Worm (Caenorhabditis elegans) whole organism, young adult: ENCODE data around the gene Y38F1A.4.

Experiments used
- F52B5.7 ChIP-seq: sonication (generic microtip); optimal IDR thresholded peaks from 2 replicates; lab custom pipeline; 2016; ENCODE audit warnings: mild to moderate bottlenecking, missing genetic modification characterization, missing compliant biosample characterization
- F57A8.1 ChIP-seq: fragments of 200-800 bp; sonication (Bioruptor generic); optimal IDR thresholded peaks from 2 replicates; lab custom pipeline; 2018; ENCODE audit warnings: mild to moderate bottlenecking, missing genetic modification characterization, moderate library complexity, missing compliant biosample characterization
- T07F8.4 ChIP-seq: sonication (generic microtip); optimal IDR thresholded peaks from 2 replicates; lab custom pipeline; 2016; ENCODE audit warnings: mild to moderate bottlenecking, missing genetic modification characterization, moderate library complexity, missing compliant biosample characterization
- Y67H2A.10 ChIP-seq: fragments of 200-800 bp; sonication (Bioruptor generic); conservative IDR thresholded peaks from 2 replicates; pipeline ENCODE4 v1.3.6; 2022; ENCODE audit warnings: missing genetic modification reagents, missing genetic modification characterization, missing compliant biosample characterization
- akir-1 ChIP-seq: fragments of 200-800 bp; sonication (Bioruptor generic); optimal IDR thresholded peaks from 2 replicates; lab custom pipeline; 2018; ENCODE audit warnings: mild to moderate bottlenecking, missing genetic modification characterization, moderate library complexity, missing compliant biosample characterization
- aptf-2 ChIP-seq: fragments of 200-800 bp; sonication (Bioruptor generic); conservative IDR thresholded peaks from 2 replicates; pipeline ENCODE4 v1.3.6; 2022; ENCODE audit warnings: missing genetic modification reagents, missing genetic modification characterization, missing compliant biosample characterization
- attf-3 ChIP-seq: fragments of 200-800 bp; sonication (Bioruptor generic); conservative IDR thresholded peaks from 2 replicates; pipeline ENCODE4 v1.3.6; 2022; ENCODE audit warnings: missing genetic modification reagents, missing genetic modification characterization, missing compliant biosample characterization
- attf-5 ChIP-seq: fragments of 200-800 bp; sonication (Bioruptor generic); optimal IDR thresholded peaks from 2 replicates; lab custom pipeline; 2018; ENCODE audit warnings: mild to moderate bottlenecking, missing genetic modification characterization, missing compliant biosample characterization
- cebp-1 ChIP-seq, 2 experiments: fragments of 200-800 bp in 1 of 2; sonication (Bioruptor generic) in 1 of 2; sonication (generic microtip) in 1 of 2; IDR thresholded peaks in 1 of 2; optimal IDR thresholded peaks in 1 of 2; 2 replicates each; pipeline versions ENCODE4 v1.3.6 to Lab custom; 2017 to 2022; ENCODE audit warnings: missing compliant biosample characterization in 2 of 2, missing genetic modification characterization in 2 of 2, mild to moderate bottlenecking in 1 of 2, missing genetic modification reagents in 1 of 2, moderate library complexity in 1 of 2
- ceh-40 ChIP-seq: fragments of 200-800 bp; sonication (Bioruptor generic); IDR thresholded peaks from 2 replicates; pipeline ENCODE4 v1.3.6; 2022; ENCODE audit warnings: missing genetic modification characterization, missing compliant biosample characterization
- ceh-91 ChIP-seq: fragments of 200-800 bp; sonication (Bioruptor generic); IDR thresholded peaks from 2 replicates; pipeline ENCODE4 v1.3.6; 2022; ENCODE audit warnings: missing genetic modification reagents, missing genetic modification characterization, missing compliant biosample characterization
- chd-7 ChIP-seq: sonication (generic microtip); optimal IDR thresholded peaks from 2 replicates; lab custom pipeline; 2016; ENCODE audit warnings: mild to moderate bottlenecking, missing genetic modification characterization, moderate library complexity, missing compliant biosample characterization
- ets-4 ChIP-seq: fragments of 200-800 bp; sonication (Bioruptor generic); optimal IDR thresholded peaks from 2 replicates; lab custom pipeline; 2018; ENCODE audit warnings: mild to moderate bottlenecking, missing genetic modification characterization, missing compliant biosample characterization
- gei-17 ChIP-seq: fragments of 200-800 bp; sonication (Bioruptor generic); optimal IDR thresholded peaks from 2 replicates; lab custom pipeline; 2018; ENCODE audit warnings: mild to moderate bottlenecking, missing genetic modification characterization, missing compliant biosample characterization
- him-1 ChIP-seq: sonication (generic microtip); optimal IDR thresholded peaks from 2 replicates; lab custom pipeline; 2016; ENCODE audit warnings: missing genotype, missing genetic modification reagents, missing genetic modification characterization, missing compliant biosample characterization
- hmg-1.2 ChIP-seq: fragments of 200-800 bp; sonication (Bioruptor generic); IDR thresholded peaks from 2 replicates; pipeline ENCODE4 v1.3.6; 2022; ENCODE audit warnings: missing genetic modification reagents, missing genetic modification characterization, missing compliant biosample characterization
- let-526 ChIP-seq: fragments of 200-800 bp; sonication (Bioruptor generic); IDR thresholded peaks from 2 replicates; pipeline ENCODE4 v1.3.6; 2022; ENCODE audit warnings: missing genetic modification reagents, missing genetic modification characterization, missing compliant biosample characterization
- let-607 ChIP-seq, 2 experiments: fragments of 200-800 bp in 1 of 2; sonication (Bioruptor generic) in 1 of 2; sonication (generic microtip) in 1 of 2; optimal IDR thresholded peaks; 2 replicates each; lab custom pipeline; 2016 to 2018; ENCODE audit warnings: mild to moderate bottlenecking in 2 of 2, missing compliant biosample characterization in 2 of 2, missing genetic modification characterization in 2 of 2, moderate library complexity in 2 of 2, missing genotype in 1 of 2
- lin-26 ChIP-seq: fragments of 200-800 bp; sonication (Bioruptor generic); IDR thresholded peaks from 2 replicates; pipeline ENCODE4 v1.3.6; 2022; ENCODE audit warnings: missing genetic modification reagents, missing genetic modification characterization, missing compliant biosample characterization
- lin-35 ChIP-seq, 3 experiments: fragments of 150-350 bp in 2 of 3; sonication (generic microtip) in 1 of 3; optimal IDR thresholded peaks; 2 replicates each; lab custom pipeline; 2014 to 2018; ENCODE audit warnings: missing biosample characterization in 3 of 3, missing genetic modification characterization in 3 of 3, missing genetic modification reagents in 3 of 3
- lin-40 ChIP-seq: sonication (generic microtip); optimal IDR thresholded peaks from 2 replicates; lab custom pipeline; 2016; ENCODE audit warnings: missing genetic modification characterization, mild to moderate bottlenecking, missing compliant biosample characterization, missing genotype, missing genetic modification reagents
- madf-3 ChIP-seq: fragments of 200-800 bp; sonication (Bioruptor generic); IDR thresholded peaks from 2 replicates; pipeline ENCODE4 v1.3.6; 2022; ENCODE audit warnings: missing genetic modification reagents, missing genetic modification characterization, missing compliant biosample characterization
- mes-4 ChIP-seq: sonication (generic microtip); optimal IDR thresholded peaks from 2 replicates; lab custom pipeline; 2016; ENCODE audit warnings: missing genotype, missing genetic modification characterization, missing compliant biosample characterization
- nfya-2 ChIP-seq: fragments of 200-800 bp; sonication (Bioruptor generic); IDR thresholded peaks from 2 replicates; pipeline ENCODE4 v1.3.6; 2022; ENCODE audit warnings: missing genetic modification reagents, missing genetic modification characterization, missing compliant biosample characterization
- nhr-120 ChIP-seq: fragments of 200-800 bp; sonication (Bioruptor generic); IDR thresholded peaks from 2 replicates; pipeline ENCODE4 v1.3.6; 2022; ENCODE audit warnings: missing genetic modification characterization, missing compliant biosample characterization
- nhr-80 ChIP-seq: sonication (generic microtip); optimal IDR thresholded peaks from 2 replicates; lab custom pipeline; 2016; ENCODE audit warnings: missing genetic modification characterization, missing compliant biosample characterization
- snpc-4 ChIP-seq, 5 experiments: fragments of 150-350 bp in 1 of 5; sonication (generic microtip) in 4 of 5; optimal IDR thresholded peaks; 2 replicates each; lab custom pipeline; 2014 to 2018; ENCODE audit warnings: missing genetic modification characterization in 5 of 5, missing biosample characterization in 3 of 5, antibody characterized with exemption in 2 of 5, mild to moderate bottlenecking in 2 of 5, missing compliant biosample characterization in 2 of 5, missing genotype in 2 of 5, moderate library complexity in 2 of 5, missing genetic modification reagents in 1 of 5
- tbp1 ChIP-seq: fragments of 200-800 bp; sonication (Bioruptor generic); optimal IDR thresholded peaks from 2 replicates; lab custom pipeline; 2018; ENCODE audit warnings: mild to moderate bottlenecking, missing genetic modification characterization, missing compliant biosample characterization
- tbx-9 ChIP-seq: sonication (generic microtip); optimal IDR thresholded peaks from 2 replicates; lab custom pipeline; 2016; ENCODE audit warnings: borderline replicate concordance, missing genetic modification characterization, inconsistent platforms, missing compliant biosample characterization
- unc-130 ChIP-seq: sonication (generic microtip); optimal IDR thresholded peaks from 2 replicates; lab custom pipeline; 2016; ENCODE audit warnings: missing genetic modification reagents, missing genetic modification characterization, missing compliant biosample characterization

Gene Y38F1A.4

ce11 chrII:12939161-12939560 is 30.4 kb downstream of the Y38F1A.4 start:
- TF ChIP-seq madf-3 (GFP tag; lab: Robert Waterston, UW) (no peak), cebp-1 (GFP tag; IDR thresholded peaks at IDR 0.05; lab: Robert Waterston, UW) (no peak), cebp-1 (tag; optimal IDR thresholded peaks at IDR 0.05; lab: Kevin White, UChicago) (peak; percentile 58), snpc-4 (GFP tag; optimal IDR thresholded peaks at IDR 0.05; lab: Kevin White, UChicago) (no peak), snpc-4 (tag; optimal IDR thresholded peaks at IDR 0.05; lab: Kevin White, UChicago) (peak in 1 of 4 experiments; percentile 33), let-526 (GFP tag; lab: Robert Waterston, UW) (no peak), hmg-1.2 (GFP tag; lab: Robert Waterston, UW) (peak; percentile 38; the same call in 1 of the 2 replicates), mes-4 (tag; lab: Kevin White, UChicago) (no peak), ceh-91 (no peak)

ce11 chrII:12935259-12935658 is 34.3 kb downstream of the Y38F1A.4 start, which contains the start of gene lips-9:
lips-9 (minus strand) TSS chrII:12935359.
- no peak for TF ChIP-seq aptf-2
- TF ChIP-seq nhr-120, result no peak

- no peak for TF ChIP-seq attf-5 (GFP tag; lab: Kevin White, UChicago)
- TF ChIP-seq ets-4 (GFP tag; lab: Kevin White, UChicago), result peak; percentile 1
- no peak for TF ChIP-seq attf-3 (GFP tag; lab: Robert Waterston, UW)
- no peak for TF ChIP-seq lin-35 (GFP tag; optimal IDR thresholded peaks at IDR 0.05; lab: Kevin White, UChicago)
- no peak for TF ChIP-seq tbx-9
- TF ChIP-seq T07F8.4 (tag; lab: Kevin White, UChicago), result no peak
- TF ChIP-seq cebp-1 (GFP tag; IDR thresholded peaks at IDR 0.05; lab: Robert Waterston, UW), result no peak
- no peak for TF ChIP-seq cebp-1 (tag; optimal IDR thresholded peaks at IDR 0.05; lab: Kevin White, UChicago)
- peak; percentile 47 to 60 for TF ChIP-seq let-607 (tag; optimal IDR thresholded peaks at IDR 0.05; lab: Kevin White, UChicago)
- TF ChIP-seq F52B5.7 (tag; lab: Kevin White, UChicago), result no peak
- no peak for TF ChIP-seq Y67H2A.10 (GFP tag; lab: Robert Waterston, UW)
- TF ChIP-seq F57A8.1 (GFP tag; lab: Kevin White, UChicago), result no peak
- TF ChIP-seq ceh-40 (GFP tag; lab: Robert Waterston, UW), result no peak
- no peak for TF ChIP-seq gei-17
- no peak for TF ChIP-seq lin-40 (tag; lab: Kevin White, UChicago)
- TF ChIP-seq him-1, result no peak
- TF ChIP-seq unc-130 (GFP tag; lab: Kevin White, UChicago), result no peak
- TF ChIP-seq nhr-80 (tag; lab: Kevin White, UChicago), result peak; percentile 77
Measured at ce11 chrII:12931456-12931923, 38.0 kb downstream of the Y38F1A.4 start, which contains the start of gene dct-18. dct-18 (plus strand) TSS chrII:12931873.

- TF ChIP-seq lin-26 (GFP tag; lab: Robert Waterston, UW) (no peak), F52B5.7 (tag; lab: Kevin White, UChicago) (no peak), chd-7 (tag; lab: Kevin White, UChicago) (no peak), nhr-80 (tag; lab: Kevin White, UChicago) (peak; percentile 33), madf-3 (GFP tag; lab: Robert Waterston, UW) (no peak), akir-1 (GFP tag; lab: Kevin White, UChicago) (no peak)
Measured at ce11 chrII:12930138-12930537, 39.4 kb downstream of the Y38F1A.4 start.

ce11 chrII:12928241-12928640 is 41.3 kb downstream of the Y38F1A.4 start, which contains the start of gene F58G1.3:
F58G1.3 (minus strand) TSS chrII:12928341.
- no peak for TF ChIP-seq tbp1 (GFP tag; lab: Kevin White, UChicago)
- TF ChIP-seq nfya-2 (GFP tag; lab: Robert Waterston, UW), result no peak
